Fruit fly (Drosophila melanogaster) whole organism: ENCODE data around the gene CG8861.

Source experiments
- CG8478 ChIP-seq: fragments of >200 bp; optimal IDR thresholded peaks from 2 replicates; lab custom pipeline; 2018; ENCODE audit warnings: inconsistent platforms
- Dll ChIP-seq: fragments of >200 bp; optimal IDR thresholded peaks from 2 replicates; lab custom pipeline; 2017
- EcR ChIP-seq, 2 experiments: fragments of >200 bp; optimal IDR thresholded peaks; 2 replicates each; lab custom pipeline; 2017; ENCODE audit warnings: missing biosample characterization in 2 of 2, missing genetic modification characterization in 2 of 2, missing genetic modification reagents in 2 of 2
- pan ChIP-seq: fragments of >200 bp; optimal IDR thresholded peaks from 2 replicates; lab custom pipeline; 2017
- psq ChIP-seq: fragments of >200 bp; optimal IDR thresholded peaks from 2 replicates; lab custom pipeline; 2017
- usp ChIP-seq: fragments of >200 bp; optimal IDR thresholded peaks from 2 replicates; lab custom pipeline; 2017; ENCODE audit warnings: missing biosample characterization, missing genetic modification characterization, mixed read lengths

Gene CG8861

DNA sequence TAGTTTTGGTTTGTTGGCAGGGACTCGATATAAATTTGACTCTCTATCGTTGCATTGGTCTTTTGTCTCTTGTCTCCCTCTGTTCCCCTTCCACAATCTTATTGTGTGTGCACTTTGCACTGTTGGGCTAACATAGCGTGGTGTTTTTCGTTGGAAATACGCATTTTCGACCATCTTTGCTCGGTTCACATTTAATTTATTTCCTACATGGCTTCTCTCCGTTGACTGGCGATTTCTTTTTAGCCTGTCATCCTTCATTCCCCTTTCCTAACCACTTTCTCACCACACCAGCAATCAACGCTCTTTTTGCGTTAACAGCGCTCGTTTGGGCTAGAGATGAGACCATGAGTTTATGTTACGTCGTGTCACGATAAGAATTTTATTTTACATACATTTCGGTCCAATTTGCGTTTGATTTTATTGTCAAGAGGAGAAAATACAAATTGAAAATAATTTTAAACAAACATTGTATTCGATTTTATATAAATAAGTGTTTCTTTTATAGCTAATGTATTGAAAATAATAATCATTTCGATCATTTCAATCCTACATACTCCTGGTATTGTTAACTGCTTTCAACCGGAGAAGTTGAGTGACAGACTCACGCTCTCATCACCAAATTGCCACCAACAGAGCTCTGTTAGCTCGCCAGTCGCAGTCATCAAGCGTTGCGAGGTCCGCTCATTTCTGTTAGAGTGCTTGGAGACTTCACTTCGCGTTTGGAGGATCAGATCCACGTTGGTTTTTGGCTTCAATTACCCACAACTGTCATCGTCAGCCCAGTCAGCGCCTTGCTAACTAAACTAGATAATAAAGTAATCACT is 13.1 kb upstream of the CG8861 start:
- no peak for TF ChIP-seq usp
- no peak for TF ChIP-seq psq (lab: Kevin White, UChicago)
- TF ChIP-seq CG8478 (lab: Kevin White, UChicago), result no peak
- TF ChIP-seq Dll (lab: Kevin White, UChicago), result no peak
- TF ChIP-seq EcR (GFP tag; optimal IDR thresholded peaks at IDR 0.05; lab: Kevin White, UChicago), result no peak
- no peak for TF ChIP-seq pan (lab: Kevin White, UChicago)

DNA sequence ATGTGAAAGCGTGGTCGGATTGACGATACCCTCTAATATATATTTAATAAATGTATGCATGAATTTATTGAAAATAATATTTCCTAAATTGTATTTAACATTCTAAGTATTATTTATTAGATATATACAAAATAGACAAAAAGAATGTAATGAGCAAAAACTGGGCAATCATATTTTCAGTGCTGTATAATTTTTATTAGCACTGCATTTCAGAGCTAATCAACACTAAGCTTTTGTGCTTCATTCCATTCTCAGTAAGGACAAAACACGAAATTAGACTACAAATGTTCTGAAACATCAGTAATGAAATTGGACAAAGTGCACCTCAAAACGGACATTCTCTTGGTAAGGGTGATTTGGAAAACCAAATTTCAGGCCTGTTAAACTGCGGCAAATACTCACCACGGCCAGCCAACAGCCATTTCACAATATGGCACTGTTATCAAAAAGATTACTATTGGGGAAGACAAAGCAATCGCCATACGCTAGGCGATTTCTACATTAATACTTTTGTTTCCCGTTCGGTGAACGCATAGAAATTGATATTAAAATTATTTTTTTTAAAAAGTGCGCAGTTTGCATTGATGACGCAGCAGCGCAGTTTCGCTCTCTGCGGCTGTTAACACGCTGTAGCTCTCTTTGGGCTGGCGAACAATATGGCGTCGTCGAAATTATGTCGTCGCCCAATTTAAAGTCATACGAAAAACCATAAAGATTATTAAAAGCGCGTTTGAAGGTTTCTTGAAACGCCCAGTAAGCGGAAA is 12.3 kb upstream of the CG8861 start:
- TF ChIP-seq Dll (lab: Kevin White, UChicago), result no peak
- peak; percentile 74 for TF ChIP-seq pan (lab: Kevin White, UChicago)

DNA sequence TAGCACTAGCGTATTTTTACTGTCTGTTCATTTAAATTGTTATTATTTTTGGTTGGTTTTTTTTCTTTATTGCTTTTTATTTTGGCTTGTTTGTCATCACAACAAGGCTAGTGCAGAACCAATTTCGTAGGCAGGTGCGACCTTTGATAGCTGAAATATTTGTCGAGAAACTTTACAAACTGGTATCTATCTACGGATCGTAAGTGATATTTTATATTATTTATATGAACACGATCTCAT is 11.7 kb upstream of the CG8861 start, which contains the start of gene drn:
drn (plus strand) TSS at position 141 of the 240 bp plus-strand sequence.
- no peak for TF ChIP-seq psq (lab: Kevin White, UChicago)
- TF ChIP-seq EcR (GFP tag; optimal IDR thresholded peaks at IDR 0.05; lab: Kevin White, UChicago), result no peak
- no peak for TF ChIP-seq Dll (lab: Kevin White, UChicago)
- no peak for TF ChIP-seq pan (lab: Kevin White, UChicago)
- TF ChIP-seq usp, result no peak
- no peak for TF ChIP-seq CG8478 (lab: Kevin White, UChicago)

DNA sequence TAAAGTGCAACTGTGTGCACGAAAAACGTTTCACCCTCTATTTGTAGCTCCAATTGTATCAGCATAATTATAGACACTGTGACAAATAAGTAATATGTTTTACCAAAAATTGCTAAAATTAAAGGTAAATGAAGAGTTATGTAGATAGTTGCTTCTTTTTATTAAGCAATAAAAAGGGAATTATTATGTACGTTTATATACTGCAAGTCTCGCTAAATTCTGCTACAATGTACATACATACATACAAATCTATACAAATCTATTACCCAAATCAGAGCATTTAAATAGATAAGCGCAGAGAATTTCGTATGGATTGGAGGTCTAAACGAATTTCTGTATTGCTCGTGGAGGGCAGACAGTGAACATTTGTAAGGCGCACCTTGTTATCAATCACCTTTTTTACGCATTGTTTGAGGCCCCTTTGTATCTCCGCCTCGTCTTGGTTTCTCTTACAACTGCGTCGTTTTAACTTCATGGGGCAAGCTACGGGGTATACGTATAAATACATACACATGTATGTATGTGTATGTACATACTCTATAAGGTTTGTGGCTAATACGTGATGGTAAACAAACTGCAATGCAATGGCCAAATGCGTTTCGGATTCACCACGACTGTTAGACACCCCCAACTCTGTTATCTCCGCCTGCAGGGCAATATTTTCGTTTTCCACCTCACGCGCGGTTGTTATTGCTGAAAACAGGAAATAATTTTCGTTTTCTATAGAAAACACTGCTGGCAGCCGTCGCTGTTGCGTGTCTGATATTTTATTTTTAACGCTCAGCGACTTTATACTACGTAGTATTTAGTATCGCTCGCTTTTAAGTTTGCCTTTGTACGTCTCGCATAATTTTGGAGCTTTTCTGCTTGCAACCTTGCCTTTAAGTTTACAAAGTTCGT is 11.1 kb upstream of the CG8861 start:
- TF ChIP-seq Dll (lab: Kevin White, UChicago), result no peak
- peak in 1 of 2 experiments; percentile 14 for TF ChIP-seq EcR (GFP tag; optimal IDR thresholded peaks at IDR 0.05; lab: Kevin White, UChicago)

DNA sequence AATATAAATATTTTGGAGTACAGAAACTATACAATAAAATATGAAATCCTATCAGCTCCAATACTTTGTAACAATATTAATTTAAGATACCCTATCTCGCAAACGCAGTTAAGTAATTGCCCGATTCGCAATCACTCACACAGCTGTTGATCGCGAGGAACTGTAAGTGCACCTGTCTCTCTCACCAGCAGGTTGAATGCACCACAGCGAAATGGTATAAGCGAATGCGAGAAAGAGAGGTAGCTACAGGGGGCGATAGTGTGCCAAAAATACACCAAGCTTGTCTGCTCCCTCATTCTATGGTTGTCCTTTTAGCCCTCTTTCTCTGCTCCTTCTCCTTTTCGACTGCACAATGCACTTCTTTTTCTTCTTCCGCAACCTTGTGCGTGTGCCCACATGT is 10.5 kb upstream of the CG8861 start:
- TF ChIP-seq EcR (GFP tag; optimal IDR thresholded peaks at IDR 0.05; lab: Kevin White, UChicago), result peak in 1 of 2 experiments; percentile 87
- no peak for TF ChIP-seq CG8478 (lab: Kevin White, UChicago)

DNA sequence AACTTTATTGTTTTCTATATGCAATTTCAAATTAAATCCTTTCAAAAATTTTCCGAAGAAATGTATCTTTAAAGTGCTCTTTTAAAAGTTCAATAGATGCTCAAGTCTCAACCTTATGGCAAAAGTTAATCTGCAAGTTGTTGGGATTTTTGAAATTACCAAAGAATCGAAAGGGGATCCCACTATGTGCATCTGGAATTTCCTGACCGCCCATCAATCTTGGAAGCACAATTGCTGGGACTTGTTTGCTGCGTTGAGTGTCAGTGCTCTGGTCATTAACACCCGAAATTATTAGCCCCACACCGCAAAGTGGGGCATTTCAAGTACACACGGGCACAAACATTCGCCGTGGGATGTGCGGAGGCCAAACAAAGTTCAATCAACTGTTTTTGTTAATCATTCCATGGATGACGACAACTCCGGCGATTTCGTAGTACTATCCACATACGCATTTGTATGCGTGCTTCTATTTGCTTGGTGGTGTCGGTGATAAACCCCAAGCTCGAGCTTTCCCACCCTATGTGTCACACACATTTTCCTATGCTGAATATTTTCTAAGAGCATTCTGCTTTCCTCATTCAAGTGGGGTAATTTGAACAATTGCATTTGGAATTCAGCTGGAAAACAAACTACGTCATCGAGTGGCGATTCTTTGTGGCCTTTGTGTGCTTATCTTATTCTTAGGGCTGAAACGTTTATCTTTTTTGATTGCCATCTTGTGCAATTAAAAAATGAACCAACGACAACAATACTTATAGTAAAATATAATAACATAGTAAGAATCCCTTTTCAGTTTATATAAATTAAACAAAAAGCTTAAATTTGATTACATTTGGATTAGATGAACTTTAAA is 9.3 kb upstream of the CG8861 start:
- TF ChIP-seq CG8478 (lab: Kevin White, UChicago) (no peak), EcR (GFP tag; optimal IDR thresholded peaks at IDR 0.05; lab: Kevin White, UChicago) (no peak), Dll (lab: Kevin White, UChicago) (no peak), usp (no peak), pan (lab: Kevin White, UChicago) (no peak), psq (lab: Kevin White, UChicago) (no peak)

DNA sequence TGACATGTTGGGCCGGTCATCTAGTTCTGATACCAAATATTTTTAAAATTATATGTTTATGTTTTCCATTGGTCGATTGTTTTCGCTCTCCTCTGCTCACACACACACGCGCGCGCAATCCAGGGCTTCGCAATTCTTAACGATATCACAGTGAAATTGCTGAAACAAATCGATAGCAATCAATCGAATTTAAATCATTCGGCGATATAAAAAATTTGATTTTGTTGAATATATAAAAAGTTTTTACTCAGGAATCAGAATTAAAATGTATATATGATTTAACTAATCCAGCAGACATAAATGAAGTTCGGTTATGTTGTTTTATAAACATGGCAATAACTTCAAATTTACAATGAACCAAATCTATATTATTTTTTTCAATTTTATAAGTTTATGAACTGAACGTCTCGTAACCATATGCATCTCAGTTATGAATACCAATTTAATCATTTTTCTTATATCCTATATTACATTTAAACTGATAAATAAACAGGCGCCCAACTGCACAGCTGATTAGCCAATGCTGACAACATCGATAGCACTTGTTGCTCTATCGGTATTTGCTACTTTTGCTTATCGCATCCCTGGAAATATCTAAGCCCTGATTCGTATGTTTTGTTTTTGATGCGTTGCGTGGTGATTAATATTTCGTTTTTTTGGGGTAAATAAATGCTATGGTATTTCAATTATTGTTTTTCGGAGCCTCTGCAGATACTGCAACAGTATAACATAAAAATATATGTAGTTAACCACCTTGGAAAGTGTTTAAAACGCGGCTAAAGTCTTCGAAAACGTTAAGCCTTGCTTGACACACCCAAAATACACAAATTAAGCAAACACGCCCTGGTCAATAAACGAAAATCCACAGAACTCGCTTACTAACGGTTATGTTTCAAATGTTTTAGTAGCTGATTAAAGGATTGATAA is 6.5 kb upstream of the CG8861 start, which contains the start of the genes Aduk and pasi2:
Aduk (minus strand) TSS at position 123 of the 927 bp plus-strand sequence.
pasi2 (plus strand) TSS at position 579 of the 927 bp plus-strand sequence.
- TF ChIP-seq psq (lab: Kevin White, UChicago), result no peak

DNA sequence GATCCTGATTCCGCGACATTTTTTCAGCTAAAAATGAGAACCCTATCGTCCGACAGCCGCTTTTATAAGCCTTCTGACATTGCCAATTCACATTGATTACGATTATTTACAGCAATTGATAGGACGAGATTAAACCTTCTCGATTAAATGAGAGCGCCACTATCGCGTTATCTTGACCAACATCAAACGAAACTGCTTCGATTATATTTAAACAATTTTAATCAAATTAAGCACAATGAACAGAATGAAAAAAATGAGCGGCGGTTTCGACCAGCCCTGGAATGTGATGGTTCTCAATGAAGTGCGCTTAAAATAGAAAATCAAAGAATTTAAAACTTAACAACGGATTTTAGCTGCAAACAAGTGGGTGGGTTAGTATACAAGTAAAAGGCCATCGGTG is 3.5 kb upstream of the CG8861 start, which contains the start of gene CG16749:
CG16749 (minus strand) TSS at position 25 of the 400 bp plus-strand sequence.
- TF ChIP-seq CG8478 (lab: Kevin White, UChicago) (no peak), psq (lab: Kevin White, UChicago) (no peak), Dll (lab: Kevin White, UChicago) (no peak), pan (lab: Kevin White, UChicago) (no peak), EcR (GFP tag; optimal IDR thresholded peaks at IDR 0.05; lab: Kevin White, UChicago) (no peak), usp (no peak)

DNA sequence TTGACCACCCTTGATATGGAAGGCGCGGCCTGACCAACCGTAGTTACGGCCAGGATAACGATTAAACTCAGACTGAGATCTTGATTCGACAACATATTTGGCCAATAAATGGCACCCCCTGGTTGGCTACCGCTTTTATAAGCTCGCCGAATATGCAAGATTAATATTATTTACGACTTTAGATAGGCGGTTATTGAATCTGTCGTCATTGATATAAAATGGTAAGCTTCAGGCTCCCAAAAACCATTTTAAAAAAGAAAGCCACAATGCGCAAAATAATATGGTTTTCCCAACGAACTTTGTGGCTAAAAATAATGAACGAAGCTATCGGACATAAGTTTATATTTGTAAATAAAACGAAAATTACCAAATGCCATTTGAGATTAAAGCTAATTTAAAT is 1.9 kb upstream of the CG8861 start, which contains the start of gene CG12951:
CG12951 (minus strand) TSS at position 101 of the 400 bp plus-strand sequence.
- TF ChIP-seq psq (lab: Kevin White, UChicago) (no peak), Dll (lab: Kevin White, UChicago) (no peak), EcR (GFP tag; optimal IDR thresholded peaks at IDR 0.05; lab: Kevin White, UChicago) (no peak), CG8478 (lab: Kevin White, UChicago) (no peak), usp (no peak), pan (lab: Kevin White, UChicago) (no peak)

DNA sequence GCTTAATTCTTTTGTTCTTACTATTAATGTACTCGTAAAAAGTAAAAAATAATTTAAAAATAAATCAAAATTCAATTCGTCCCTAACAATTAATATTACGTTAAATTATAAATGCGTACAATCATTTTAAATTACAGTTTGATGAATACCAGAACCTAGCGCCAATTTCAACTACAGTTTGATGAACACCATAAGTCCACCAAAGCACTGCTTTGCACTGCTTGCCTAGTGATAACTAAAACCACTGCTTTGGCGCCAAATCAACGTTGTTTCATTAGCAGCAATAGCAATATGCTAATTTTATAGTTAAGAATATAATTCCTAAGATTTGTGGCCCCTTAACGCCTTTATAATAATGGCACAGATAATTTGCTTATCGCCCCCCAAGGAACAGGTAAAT is 501 bp upstream of the CG8861 start:
- no peak for TF ChIP-seq EcR (GFP tag; optimal IDR thresholded peaks at IDR 0.05; lab: Kevin White, UChicago)
- no peak for TF ChIP-seq pan (lab: Kevin White, UChicago)
- no peak for TF ChIP-seq psq (lab: Kevin White, UChicago)
- no peak for TF ChIP-seq usp
- no peak for TF ChIP-seq Dll (lab: Kevin White, UChicago)
- TF ChIP-seq CG8478 (lab: Kevin White, UChicago), result no peak
